Worm (Caenorhabditis elegans): ENCODE measurements around the gene F26F2.13.

DNA sequence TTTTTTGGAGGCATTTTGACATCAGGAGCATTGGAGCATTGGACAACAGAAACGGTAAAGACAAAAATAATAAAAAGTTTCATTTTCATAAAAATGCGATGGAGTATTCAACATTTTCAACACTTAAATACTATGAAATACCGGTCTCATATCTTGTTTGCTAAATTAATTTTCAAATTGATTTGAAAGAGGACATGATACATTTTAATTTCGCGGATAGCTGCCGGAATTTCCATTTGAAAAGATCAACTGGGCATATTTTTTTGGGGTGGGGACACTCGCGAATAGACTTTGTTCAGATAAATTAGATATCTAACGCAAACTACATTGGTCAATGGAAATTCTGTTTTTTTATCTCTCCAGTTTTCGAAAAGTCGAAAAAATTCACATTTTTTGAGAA is 30.6 kb downstream of the F26F2.13 start, which contains the start of gene F26F2.10:
- TF ChIP-seq nhr-6 (tag; optimal IDR thresholded peaks at IDR 0.05) (no peak), unc-39 (tag; optimal IDR thresholded peaks at IDR 0.05) (no peak), lin-39 (tag; optimal IDR thresholded peaks at IDR 0.05) (no peak), ztf-11 (tag; optimal IDR thresholded peaks at IDR 0.05) (no peak), elt-1 (tag; optimal IDR thresholded peaks at IDR 0.05) (no peak), nhr-237 (tag; optimal IDR thresholded peaks at IDR 0.05) (no peak), elt-3 (tag; optimal IDR thresholded peaks at IDR 0.05) (no peak), zag-1 (tag; optimal IDR thresholded peaks at IDR 0.05) (no peak), lin-13 (GFP tag; optimal IDR thresholded peaks at IDR 0.05) (no peak), snpc-4 (tag; optimal IDR thresholded peaks at IDR 0.05) (no peak), nhr-25 (tag; optimal IDR thresholded peaks at IDR 0.05) (no peak), egl-27 (tag; optimal IDR thresholded peaks at IDR 0.05) (no peak)

Measured in whole organism, L2 larva.